Worm (Caenorhabditis elegans): ENCODE measurements around the gene lec-7.

DNA sequence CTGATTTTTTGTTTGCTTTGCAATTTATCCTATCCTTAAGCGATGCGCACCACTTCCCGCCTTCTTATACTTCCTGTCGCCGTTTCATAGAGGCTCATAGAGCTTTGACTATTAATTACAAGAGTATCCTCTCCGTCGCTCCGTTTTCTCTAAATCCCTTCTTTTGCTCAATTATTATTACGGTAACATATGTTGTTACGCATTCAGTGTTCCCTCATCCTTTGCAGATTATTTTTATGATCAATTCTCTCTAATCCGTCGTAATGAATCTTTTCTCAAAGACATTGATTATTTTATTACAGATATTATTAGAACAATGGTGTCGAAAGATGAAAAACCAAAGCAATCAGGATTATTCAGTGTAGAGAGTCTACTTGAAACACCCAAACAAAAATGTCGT, 4.9 kb upstream of the lec-7 start, which contains the start of gene vab-15:
- TF ChIP-seq ceh-16 (tag; optimal IDR thresholded peaks at IDR 0.05) (no peak), mml-1 (tag; optimal IDR thresholded peaks at IDR 0.05) (no peak)
